Worm (Caenorhabditis elegans) whole organism, L3 larva: ENCODE data around the gene srx-113.
A peak's percentile ranks its signal among the peaks of the same experiment; 100 is the strongest.

Source experiments
- R02D3.7 ChIP-seq: fragments of 150-350 bp; optimal IDR thresholded peaks from 2 replicates; lab custom pipeline; 2014; ENCODE audit warnings: missing biosample characterization, missing genetic modification characterization
- ZK546.5 ChIP-seq: sonication (generic microtip); optimal IDR thresholded peaks from 2 replicates; lab custom pipeline; 2017; ENCODE audit warnings: missing biosample characterization, missing genetic modification characterization
- aly-2 ChIP-seq: fragments of 150-350 bp; optimal IDR thresholded peaks from 2 replicates; lab custom pipeline; 2014; ENCODE audit warnings: missing biosample characterization, missing genetic modification characterization
- ama-1 ChIP-seq: fragments of 150-350 bp; optimal IDR thresholded peaks from 2 replicates; lab custom pipeline; 2018
- ceh-16 ChIP-seq: sonication (generic microtip); optimal IDR thresholded peaks from 2 replicates; lab custom pipeline; 2017; ENCODE audit warnings: missing biosample characterization, missing genetic modification characterization
- ceh-28 ChIP-seq: fragments of 150-350 bp; optimal IDR thresholded peaks from 2 replicates; lab custom pipeline; 2014; ENCODE audit warnings: missing biosample characterization, missing genetic modification reagents, missing genetic modification characterization
- ceh-82 ChIP-seq: fragments of 150-350 bp; optimal IDR thresholded peaks from 2 replicates; lab custom pipeline; 2014; ENCODE audit warnings: missing biosample characterization, missing genetic modification characterization
- egl-27 ChIP-seq: sonication (generic microtip); optimal IDR thresholded peaks from 4 replicates; lab custom pipeline; 2017; ENCODE audit warnings: missing biosample characterization, missing genetic modification reagents, missing genetic modification characterization
- egl-5 ChIP-seq: fragments of 150-350 bp; optimal IDR thresholded peaks from 2 replicates; lab custom pipeline; 2017; ENCODE audit warnings: missing biosample characterization, missing genetic modification reagents, missing genetic modification characterization, inconsistent platforms
- elt-1 ChIP-seq: fragments of 150-350 bp; optimal IDR thresholded peaks from 2 replicates; lab custom pipeline; 2014; ENCODE audit warnings: missing biosample characterization, missing genetic modification characterization
- elt-2 ChIP-seq: sonication (generic microtip); optimal IDR thresholded peaks from 2 replicates; lab custom pipeline; 2016; ENCODE audit warnings: missing genetic modification reagents, mild to moderate bottlenecking, missing genetic modification characterization, missing compliant biosample characterization
- elt-3 ChIP-seq, 3 experiments: fragments of 150-350 bp in 1 of 3; sonication (generic microtip) in 2 of 3; optimal IDR thresholded peaks; 2 replicates in 2 of 3; 4 replicates in 1 of 3; lab custom pipeline; 2014 to 2017; ENCODE audit warnings: missing biosample characterization in 3 of 3, missing genetic modification characterization in 3 of 3
- eor-1 ChIP-seq, 2 experiments: fragments of 150-350 bp; optimal IDR thresholded peaks; 2 replicates each; lab custom pipeline; 2014 to 2018; ENCODE audit warnings: missing biosample characterization in 2 of 2, missing genetic modification characterization in 2 of 2
- fkh-10 ChIP-seq: sonication (generic microtip); optimal IDR thresholded peaks from 2 replicates; lab custom pipeline; 2017; ENCODE audit warnings: missing biosample characterization, missing genetic modification reagents, missing genetic modification characterization
- fkh-2 ChIP-seq: fragments of 150-350 bp; optimal IDR thresholded peaks from 2 replicates; lab custom pipeline; 2014; ENCODE audit warnings: missing biosample characterization, missing genetic modification reagents, missing genetic modification characterization
- fos-1 ChIP-seq: fragments of 150-350 bp; optimal IDR thresholded peaks from 2 replicates; lab custom pipeline; 2014; ENCODE audit warnings: missing biosample characterization, missing genetic modification characterization
- hmg-11 ChIP-seq: sonication (generic microtip); optimal IDR thresholded peaks from 2 replicates; lab custom pipeline; 2016; ENCODE audit warnings: missing genetic modification characterization, missing compliant biosample characterization
- jun-1 ChIP-seq: fragments of 150-350 bp; optimal IDR thresholded peaks from 2 replicates; lab custom pipeline; 2014; ENCODE audit warnings: missing biosample characterization, missing genetic modification reagents, missing genetic modification characterization
- lin-15B ChIP-seq: fragments of 150-350 bp; optimal IDR thresholded peaks from 2 replicates; lab custom pipeline; 2014; ENCODE audit warnings: missing biosample characterization, missing genetic modification characterization
- lin-39 ChIP-seq: fragments of 150-350 bp; optimal IDR thresholded peaks from 2 replicates; lab custom pipeline; 2018; ENCODE audit warnings: missing biosample characterization, missing genetic modification reagents, missing genetic modification characterization
- lsy-12 ChIP-seq: sonication (generic microtip); optimal IDR thresholded peaks from 2 replicates; lab custom pipeline; 2016; ENCODE audit warnings: mild to moderate bottlenecking, missing genetic modification characterization, missing compliant biosample characterization
- nfya-1 ChIP-seq: sonication (generic microtip); optimal IDR thresholded peaks from 2 replicates; lab custom pipeline; 2017; ENCODE audit warnings: missing genetic modification characterization, mild to moderate bottlenecking, missing compliant biosample characterization, antibody characterized with exemption, moderate library complexity; ENCODE audit not compliant: insufficient read depth
- nhr-11 ChIP-seq: fragments of 150-350 bp; optimal IDR thresholded peaks from 2 replicates; lab custom pipeline; 2014; ENCODE audit warnings: missing biosample characterization, missing genetic modification characterization
- nhr-12 ChIP-seq: fragments of 150-350 bp; optimal IDR thresholded peaks from 2 replicates; lab custom pipeline; 2014; ENCODE audit warnings: missing biosample characterization, missing genetic modification characterization
- nhr-23 ChIP-seq: fragments of 150-350 bp; optimal IDR thresholded peaks from 2 replicates; lab custom pipeline; 2014; ENCODE audit warnings: missing biosample characterization, missing genetic modification reagents, missing genetic modification characterization
- nhr-237 ChIP-seq: fragments of 150-350 bp; optimal IDR thresholded peaks from 2 replicates; lab custom pipeline; 2014; ENCODE audit warnings: missing biosample characterization, missing genetic modification characterization
- nhr-25 ChIP-seq: sonication (generic microtip); optimal IDR thresholded peaks from 2 replicates; lab custom pipeline; 2017; ENCODE audit warnings: missing biosample characterization, missing genetic modification characterization
- nhr-28 ChIP-seq: fragments of 150-350 bp; optimal IDR thresholded peaks from 2 replicates; lab custom pipeline; 2014; ENCODE audit warnings: missing biosample characterization, missing genetic modification characterization
- nhr-43 ChIP-seq: sonication (generic microtip); optimal IDR thresholded peaks from 2 replicates; lab custom pipeline; 2016; ENCODE audit warnings: mild to moderate bottlenecking, missing genetic modification characterization, missing compliant biosample characterization; ENCODE audit not compliant: poor library complexity, severe bottlenecking
- nhr-67 ChIP-seq: fragments of 150-350 bp; optimal IDR thresholded peaks from 2 replicates; lab custom pipeline; 2014; ENCODE audit warnings: missing biosample characterization, missing genetic modification characterization
- nhr-76 ChIP-seq: fragments of 150-350 bp; sonication (generic microtip); optimal IDR thresholded peaks from 5 replicates; lab custom pipeline; 2014; ENCODE audit warnings: missing biosample characterization, missing genetic modification characterization
- nhr-77 ChIP-seq: fragments of 150-350 bp; optimal IDR thresholded peaks from 2 replicates; lab custom pipeline; 2014; ENCODE audit warnings: missing biosample characterization, missing genetic modification characterization
- pha-4 ChIP-seq: fragments of 150-350 bp; optimal IDR thresholded peaks from 2 replicates; lab custom pipeline; 2014; ENCODE audit warnings: missing biosample characterization, missing genetic modification reagents, missing genetic modification characterization
- pqm-1 ChIP-seq: fragments of 150-350 bp; optimal IDR thresholded peaks from 2 replicates; lab custom pipeline; 2017; ENCODE audit warnings: missing biosample characterization, missing genetic modification characterization, inconsistent platforms
- sea-2 ChIP-seq: fragments of 150-350 bp; sonication (generic microtip); optimal IDR thresholded peaks from 4 replicates; lab custom pipeline; 2014; ENCODE audit warnings: missing biosample characterization, missing genetic modification reagents, missing genetic modification characterization
- skn-1 ChIP-seq: fragments of 150-350 bp; optimal IDR thresholded peaks from 2 replicates; lab custom pipeline; 2014; ENCODE audit warnings: missing biosample characterization, missing genetic modification characterization
- tbx-2 ChIP-seq: sonication (generic microtip); optimal IDR thresholded peaks from 2 replicates; lab custom pipeline; 2016; ENCODE audit warnings: mild to moderate bottlenecking, missing genetic modification characterization, missing compliant biosample characterization
- unc-39 ChIP-seq: sonication (generic microtip); optimal IDR thresholded peaks from 4 replicates; lab custom pipeline; 2017; ENCODE audit warnings: missing biosample characterization, missing genetic modification characterization
- zag-1 ChIP-seq: fragments of 150-350 bp; optimal IDR thresholded peaks from 2 replicates; lab custom pipeline; 2014; ENCODE audit warnings: missing biosample characterization, missing genetic modification characterization
- ztf-11 ChIP-seq: fragments of 150-350 bp; optimal IDR thresholded peaks from 2 replicates; lab custom pipeline; 2014; ENCODE audit warnings: missing biosample characterization, missing genetic modification characterization
- ztf-4 ChIP-seq: fragments of 150-350 bp; optimal IDR thresholded peaks from 2 replicates; lab custom pipeline; 2014; ENCODE audit warnings: missing biosample characterization, missing genetic modification characterization

srx-113 gene

DNA sequence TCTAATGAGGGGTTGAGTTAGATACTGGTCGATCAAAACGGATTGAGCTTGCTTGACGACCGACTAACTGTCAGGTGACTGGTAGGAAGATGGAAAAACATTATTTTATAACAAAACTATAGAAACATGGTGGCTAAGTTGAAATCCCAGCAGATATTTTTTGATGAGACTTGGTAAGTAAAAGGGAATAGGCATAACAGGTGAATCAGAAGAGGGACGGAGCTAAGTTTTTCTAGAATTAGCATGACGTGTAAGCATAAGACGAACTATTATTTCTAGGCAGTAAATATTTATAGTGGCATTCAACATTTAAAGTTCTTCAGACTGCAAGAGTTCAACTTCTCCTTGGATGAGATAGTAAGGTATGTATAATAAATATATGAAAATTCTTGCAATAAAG is 12.6 kb upstream of the srx-113 start, which contains the start of gene F56H9.8:
Gene F56H9.8, plus strand, starts transcription at position 301 of the 400 bp plus-strand sequence.
- no peak for TF ChIP-seq lsy-12 (tag; lab: Kevin White, UChicago)
- TF ChIP-seq nhr-23 (tag; lab: Kevin White, UChicago) = no peak
- TF ChIP-seq nhr-237 (tag; lab: Kevin White, UChicago) = no peak
- TF ChIP-seq ceh-28 (tag; lab: Kevin White, UChicago) = no peak
- TF ChIP-seq fos-1 (tag; lab: Kevin White, UChicago) = no peak
- TF ChIP-seq pqm-1 = no peak
- no peak for TF ChIP-seq ztf-11
- no peak for TF ChIP-seq nhr-28 (tag; lab: Kevin White, UChicago)
- no peak for TF ChIP-seq elt-3 (tag; optimal IDR thresholded peaks at IDR 0.05; lab: Kevin White, UChicago)

DNA sequence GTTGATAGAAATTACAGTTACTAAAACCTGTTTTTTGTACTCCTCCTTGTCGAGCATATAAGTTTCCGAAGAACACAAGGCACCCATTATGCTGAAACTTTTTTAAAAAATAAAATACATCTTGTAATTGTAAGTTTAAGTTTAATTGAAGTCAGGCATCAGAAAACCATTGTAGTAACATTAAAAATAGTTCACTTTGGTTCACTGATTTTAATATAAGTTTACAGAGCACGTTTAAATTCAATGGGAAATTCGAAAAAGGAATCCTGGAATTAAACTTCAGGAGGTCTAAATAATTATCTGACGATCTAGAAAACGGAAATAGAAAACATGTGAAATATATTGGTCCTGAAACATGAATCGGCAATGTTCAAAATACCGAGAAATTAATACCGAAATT is 8.4 kb upstream of the srx-113 start, which contains the start of gene gpa-8:
Gene gpa-8, minus strand, starts transcription at position 101 of the 400 bp plus-strand sequence.
- TF ChIP-seq lsy-12 (tag; lab: Kevin White, UChicago) (no peak), ceh-28 (tag; lab: Kevin White, UChicago) (no peak), hmg-11 (no peak), aly-2 (tag; lab: Kevin White, UChicago) (no peak), nhr-67 (tag; lab: Kevin White, UChicago) (no peak), tbx-2 (tag; lab: Kevin White, UChicago) (no peak), ama-1 (lab: Kevin White, UChicago) (no peak), nhr-237 (tag; lab: Kevin White, UChicago) (no peak), nhr-11 (tag; lab: Kevin White, UChicago) (no peak), ceh-16 (tag; lab: Kevin White, UChicago) (no peak), fkh-10 (no peak), pha-4 (tag; lab: Kevin White, UChicago) (no peak), sea-2 (no peak)

DNA sequence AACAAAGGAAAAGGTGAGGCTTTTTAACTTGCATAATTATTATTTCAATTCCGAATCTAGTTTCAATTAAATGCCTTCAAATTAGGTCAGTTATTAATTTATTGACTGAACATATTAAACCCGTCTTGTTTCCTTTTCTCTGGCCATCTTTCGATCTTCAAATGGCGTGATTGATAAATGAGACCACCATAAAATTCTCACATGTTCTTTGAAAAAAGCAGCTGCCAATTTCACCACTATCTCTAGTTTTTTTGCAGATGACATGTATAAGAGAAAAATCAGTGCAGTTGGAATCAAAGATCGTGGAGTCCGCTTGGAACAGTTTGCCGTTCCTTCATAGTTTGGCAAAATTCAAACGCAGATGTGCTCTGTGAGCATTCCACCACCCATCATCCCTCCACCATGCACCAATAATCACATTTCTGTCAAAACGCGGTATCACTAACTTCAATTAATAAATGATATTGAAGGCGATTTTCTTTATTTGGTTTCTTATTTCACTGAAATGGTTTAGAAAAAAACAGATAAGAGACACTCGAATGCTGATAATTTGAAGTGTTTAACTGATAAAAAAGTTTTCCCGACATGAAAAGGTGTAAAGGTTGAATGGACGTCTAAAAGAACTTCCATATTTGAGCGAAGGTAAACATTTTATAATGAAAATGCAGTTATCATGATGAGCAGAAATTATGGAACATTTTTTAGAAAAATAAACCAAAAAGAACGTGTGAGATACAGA is 6.0 kb upstream of the srx-113 start:
- TF ChIP-seq egl-5 (tag; lab: Kevin White, UChicago) (no peak), nhr-237 (tag; lab: Kevin White, UChicago) (no peak), nhr-43 (tag; lab: Kevin White, UChicago) (peak; percentile 54), elt-2 (tag; lab: Kevin White, UChicago) (peak; percentile 92), nhr-23 (tag; lab: Kevin White, UChicago) (peak; percentile 16), pqm-1 (peak; percentile 72), pha-4 (tag; lab: Kevin White, UChicago) (peak; percentile 40)

DNA sequence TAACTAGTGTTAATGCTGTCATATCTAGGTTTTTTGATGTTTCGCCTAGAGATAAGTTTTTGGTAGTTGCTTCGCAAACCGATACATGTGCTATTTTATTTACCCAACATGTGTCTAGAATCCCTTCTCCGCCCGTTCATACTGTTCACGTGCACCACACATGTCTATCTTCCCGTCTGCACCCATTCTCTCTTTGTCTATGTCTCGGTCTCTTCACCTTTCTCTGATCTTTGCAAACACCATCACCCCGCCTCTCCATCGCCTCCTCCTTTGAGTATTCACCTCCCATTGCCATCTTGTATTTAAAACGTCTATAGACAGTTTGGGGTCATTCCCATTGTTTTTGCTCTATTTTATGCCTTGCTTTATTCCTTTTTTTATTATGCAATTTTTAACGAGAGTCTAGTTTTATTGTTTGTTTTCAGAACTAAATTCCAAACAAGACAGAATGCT is 5.3 kb upstream of the srx-113 start, which contains the start of gene F56H9.2:
Gene F56H9.2, plus strand, starts transcription at position 426 of the 453 bp plus-strand sequence.
- TF ChIP-seq pha-4 (tag; lab: Kevin White, UChicago) (peak; percentile 90), eor-1 (tag; optimal IDR thresholded peaks at IDR 0.05; lab: Kevin White, UChicago) (no peak), nfya-1 (tag; lab: Kevin White, UChicago) (peak; percentile 64), lsy-12 (tag; lab: Kevin White, UChicago) (no peak), unc-39 (tag; lab: Kevin White, UChicago) (no peak), tbx-2 (tag; lab: Kevin White, UChicago) (peak; percentile 11), egl-27 (tag; lab: Kevin White, UChicago) (peak; percentile 74), aly-2 (tag; lab: Kevin White, UChicago) (no peak), nhr-25 (peak; percentile 93), ceh-82 (tag; lab: Kevin White, UChicago) (no peak), fkh-2 (tag; lab: Kevin White, UChicago) (no peak), nhr-23 (tag; lab: Kevin White, UChicago) (peak; percentile 71), hmg-11 (no peak), zag-1 (no peak), nhr-12 (tag; lab: Kevin White, UChicago) (no peak), lin-39 (no peak), ztf-11 (no peak), nhr-67 (tag; lab: Kevin White, UChicago) (no peak), nhr-76 (tag; lab: Kevin White, UChicago) (no peak), ceh-28 (tag; lab: Kevin White, UChicago) (peak; percentile 61), ZK546.5 (tag; lab: Kevin White, UChicago) (no peak), skn-1 (tag; lab: Kevin White, UChicago) (no peak), jun-1 (peak; percentile 62), elt-3 (tag; optimal IDR thresholded peaks at IDR 0.05; lab: Kevin White, UChicago) (no peak), pqm-1 (peak; percentile 71), nhr-237 (tag; lab: Kevin White, UChicago) (no peak), ceh-16 (tag; lab: Kevin White, UChicago) (no peak), nhr-77 (tag; lab: Kevin White, UChicago) (no peak), nhr-43 (tag; lab: Kevin White, UChicago) (peak; percentile 89), fos-1 (tag; lab: Kevin White, UChicago) (no peak), ztf-4 (tag; lab: Kevin White, UChicago) (no peak), fkh-10 (no peak), lin-15B (tag; lab: Kevin White, UChicago) (no peak), elt-2 (tag; lab: Kevin White, UChicago) (peak; percentile 85), R02D3.7 (tag; lab: Kevin White, UChicago) (peak; percentile 27), elt-1 (tag; lab: Kevin White, UChicago) (peak; percentile 19), ama-1 (lab: Kevin White, UChicago) (peak; percentile 8), egl-5 (tag; lab: Kevin White, UChicago) (no peak), nhr-11 (tag; lab: Kevin White, UChicago) (no peak)
